Worm (Caenorhabditis elegans): ENCODE measurements around the gene tps-1.

Gene tps-1

ce11 chrX:17421532-17422078 lies 52.7 kb downstream of the tps-1 start, which contains the start of gene osm-11:
Gene osm-11, minus strand, starts transcription at chrX:17421582.
- TF ChIP-seq unc-62 (GFP tag; optimal IDR thresholded peaks at IDR 0.05 in 1 of 2), result peak in 1 of 2 experiments; percentile 98
- TF ChIP-seq unc-62 (tag; optimal IDR thresholded peaks at IDR 0.05), result no peak
- TF ChIP-seq mxl-3 (GFP tag; optimal IDR thresholded peaks at IDR 0.05), result peak; percentile 6
- peak; percentile 87 for TF ChIP-seq nhr-48 (tag; optimal IDR thresholded peaks at IDR 0.05)
- TF ChIP-seq nhr-28 (tag; optimal IDR thresholded peaks at IDR 0.05), result peak; percentile 87
- TF ChIP-seq madf-5 (GFP tag; IDR thresholded peaks at IDR 0.05), result 0 out of 4 replicates have a peak, but pooled peaks of 1 of the 2 experiments have one; percentile 11
- TF ChIP-seq hlh-11 (tag; optimal IDR thresholded peaks at IDR 0.05), result peak; percentile 51
- peak in 1 of 2 experiments; percentile 50 for TF ChIP-seq mdl-1 (tag; optimal IDR thresholded peaks at IDR 0.05)
- peak; percentile 10 for TF ChIP-seq mes-2 (tag; optimal IDR thresholded peaks at IDR 0.05; ENCODE audit: poor library complexity, severe bottlenecking)
- no peak for TF ChIP-seq spr-1 (tag; optimal IDR thresholded peaks at IDR 0.05)
- TF ChIP-seq unc-39 (tag; optimal IDR thresholded peaks at IDR 0.05), result no peak
- TF ChIP-seq nhr-111 (GFP tag; optimal IDR thresholded peaks at IDR 0.05), result no peak

- no peak for TF ChIP-seq ceh-32 (tag; optimal IDR thresholded peaks at IDR 0.05; ENCODE audit: poor library complexity)
- TF ChIP-seq lim-7 (GFP tag; IDR thresholded peaks at IDR 0.05), result peak; percentile 24; the same call in 1 of the 2 replicates
- TF ChIP-seq unc-39 (tag; optimal IDR thresholded peaks at IDR 0.05), result no peak
- TF ChIP-seq ZK337.2 (GFP tag; IDR thresholded peaks at IDR 0.05), result no peak
- TF ChIP-seq dmd-8 (GFP tag; IDR thresholded peaks at IDR 0.05), result no peak
- no peak for TF ChIP-seq madf-9 (GFP tag; conservative IDR thresholded peaks at IDR 0.05)
- TF ChIP-seq T20F7.1 (GFP tag; optimal IDR thresholded peaks at IDR 0.05), result no peak
- 0 out of 2 replicates have a peak, but pooled peaks have one; percentile 14 for TF ChIP-seq lin-38 (GFP tag; IDR thresholded peaks at IDR 0.05)
- TF ChIP-seq ces-1 (GFP tag; optimal IDR thresholded peaks at IDR 0.05), result no peak
- TF ChIP-seq php-3 (GFP tag; IDR thresholded peaks at IDR 0.05), result no peak
- TF ChIP-seq skn-1 (tag; optimal IDR thresholded peaks at IDR 0.05), result no peak
- no peak for TF ChIP-seq ceh-82 (tag; optimal IDR thresholded peaks at IDR 0.05)
- no peak for TF ChIP-seq attf-4 (tag; optimal IDR thresholded peaks at IDR 0.05)
- peak; percentile 43 for TF ChIP-seq nhr-102 (tag; optimal IDR thresholded peaks at IDR 0.05)
- TF ChIP-seq nhr-10 (tag; optimal IDR thresholded peaks at IDR 0.05), result no peak
- no peak for TF ChIP-seq zfp-2 (tag; optimal IDR thresholded peaks at IDR 0.05)
- TF ChIP-seq zip-2 (tag; optimal IDR thresholded peaks at IDR 0.05), result no peak
- TF ChIP-seq Y105C5A.15 (GFP tag; IDR thresholded peaks at IDR 0.05), result no peak
- peak; percentile 7 for TF ChIP-seq mes-2 (tag; optimal IDR thresholded peaks at IDR 0.05; ENCODE audit: poor library complexity, severe bottlenecking)
- TF ChIP-seq jun-1 (tag; optimal IDR thresholded peaks at IDR 0.05), result no peak
- 0 out of 2 replicates have a peak, but pooled peaks have one; percentile 61 for TF ChIP-seq saeg-2 (GFP tag; IDR thresholded peaks at IDR 0.05)
- TF ChIP-seq dve-1 (tag; optimal IDR thresholded peaks at IDR 0.05; ENCODE audit: insufficient read depth), result no peak
- TF ChIP-seq lir-3 (tag; optimal IDR thresholded peaks at IDR 0.05), result no peak
- peak; percentile 63; the same call in 1 of the 2 replicates for TF ChIP-seq egl-43 (GFP tag; IDR thresholded peaks at IDR 0.05)
- TF ChIP-seq Y48G9A.11 (GFP tag; IDR thresholded peaks at IDR 0.05), result no peak
- peak; percentile 21; the same call in 1 of the 2 replicates for TF ChIP-seq lin-29 (GFP tag; IDR thresholded peaks at IDR 0.05)
- TF ChIP-seq hlh-30 (tag; optimal IDR thresholded peaks at IDR 0.05; ENCODE audit: insufficient read depth), result peak; percentile 48
- TF ChIP-seq ceh-44 (GFP tag; IDR thresholded peaks at IDR 0.05), result 0 out of 2 replicates have a peak, but pooled peaks have one; percentile 11
- no peak for TF ChIP-seq lin-1 (GFP tag; IDR thresholded peaks at IDR 0.05)
- no peak for TF ChIP-seq zfp-3 (GFP tag; conservative IDR thresholded peaks at IDR 0.05)
- TF ChIP-seq nhr-77 (tag; optimal IDR thresholded peaks at IDR 0.05), result no peak
- TF ChIP-seq pha-4 (GFP tag; IDR thresholded peaks at IDR 0.05), result no peak
- TF ChIP-seq pha-4 (tag; optimal IDR thresholded peaks at IDR 0.05), result no peak
- peak; percentile 50; the same call in 1 of the 2 replicates for TF ChIP-seq mdt-29 (GFP tag; IDR thresholded peaks at IDR 0.05)
- no peak for TF ChIP-seq unc-130 (GFP tag; optimal IDR thresholded peaks at IDR 0.05)
- TF ChIP-seq spr-3 (GFP tag; optimal IDR thresholded peaks at IDR 0.05), result no peak
Observed at ce11 chrX:17420585-17421459, 53.5 kb downstream of the tps-1 start.

Measured in whole organism, L4 larva.